Worm (Caenorhabditis elegans) whole organism, L3 larva: ENCODE results near the gene C04G6.2.

ENCODE experiments used
- ama-1 ChIP-seq: fragments of 150-350 bp; optimal IDR thresholded peaks from 2 replicates; lab custom pipeline; 2018
- ceh-82 ChIP-seq: fragments of 150-350 bp; optimal IDR thresholded peaks from 2 replicates; lab custom pipeline; 2014; ENCODE audit warnings: missing biosample characterization, missing genetic modification characterization

ce11 chrII:5092362-5093281, at the start of gene C04G6.2:
- no peak for TF ChIP-seq ama-1 (lab: Kevin White, UChicago)
- no peak for TF ChIP-seq ceh-82 (tag; lab: Kevin White, UChicago)
